Fruit fly (Drosophila melanogaster) S2 (cell line): ENCODE measurements around the gene CG9717.

Source experiments
- CG8478 ChIP-seq: fragments of >200 bp; optimal IDR thresholded peaks from 2 replicates; lab custom pipeline; 2018
- CTCF ChIP-seq, 2 experiments: fragments of >200 bp; optimal IDR thresholded peaks; 2 replicates each; lab custom pipeline; 2018

CG9717 gene

dm6 chr3R:30587196-30587753 is at the start of gene CG9717:
CG9717 (minus strand) TSS chr3R:30587302.
- TF ChIP-seq CG8478 (lab: Kevin White, UChicago): no peak
- no peak for TF ChIP-seq CTCF (optimal IDR thresholded peaks at IDR 0.05; lab: Kevin White, UChicago)

- TF ChIP-seq CTCF (optimal IDR thresholded peaks at IDR 0.05; lab: Kevin White, UChicago) (no peak), CG8478 (lab: Kevin White, UChicago) (no peak)
Observed at dm6 chr3R:30628928-30629327, 41.8 kb upstream of the CG9717 start, which contains the start of gene CG2267. CG2267 (minus strand) TSS chr3R:30629028.

dm6 chr3R:30621806-30622205 is 34.7 kb upstream of the CG9717 start, which contains the start of gene CG44954:
CG44954 (minus strand) TSS chr3R:30621906.
- TF ChIP-seq CTCF (optimal IDR thresholded peaks at IDR 0.05; lab: Kevin White, UChicago) (no peak), CG8478 (lab: Kevin White, UChicago) (no peak)

dm6 chr3R:30617457-30617856 is 30.4 kb upstream of the CG9717 start:
- no peak for TF ChIP-seq CTCF (optimal IDR thresholded peaks at IDR 0.05; lab: Kevin White, UChicago)
- TF ChIP-seq CG8478 (lab: Kevin White, UChicago): no peak

- TF ChIP-seq CG8478 (lab: Kevin White, UChicago) (no peak), CTCF (optimal IDR thresholded peaks at IDR 0.05; lab: Kevin White, UChicago) (no peak)
Observed at dm6 chr3R:30616098-30616857, 29.2 kb upstream of the CG9717 start.

- TF ChIP-seq CG8478 (lab: Kevin White, UChicago) (no peak), CTCF (optimal IDR thresholded peaks at IDR 0.05; lab: Kevin White, UChicago) (no peak)
Observed at dm6 chr3R:30605889-30606288, 18.8 kb upstream of the CG9717 start, which contains the start of gene CG31016. CG31016 (plus strand) TSS chr3R:30606189.

- TF ChIP-seq CG8478 (lab: Kevin White, UChicago) (no peak), CTCF (optimal IDR thresholded peaks at IDR 0.05; lab: Kevin White, UChicago) (no peak)
Observed at dm6 chr3R:30603881-30604280, 16.8 kb upstream of the CG9717 start, which contains the start of gene PH4alphaNE3. PH4alphaNE3 (plus strand) TSS chr3R:30604181.

dm6 chr3R:30601440-30602256 is 14.5 kb upstream of the CG9717 start, which contains the start of the genes CG2246 and CG31021:
CG2246 (minus strand) TSS chr3R:30601489.
CG31021 (plus strand) TSS chr3R:30602206.
- TF ChIP-seq CTCF (optimal IDR thresholded peaks at IDR 0.05; lab: Kevin White, UChicago): peak; percentile 66 to 72
- no peak for TF ChIP-seq CG8478 (lab: Kevin White, UChicago)

dm6 chr3R:30600154-30601009 is 13.3 kb upstream of the CG9717 start:
- TF ChIP-seq CG8478 (lab: Kevin White, UChicago) (no peak), CTCF (optimal IDR thresholded peaks at IDR 0.05; lab: Kevin White, UChicago) (no peak)

dm6 chr3R:30599404-30599980 is 12.4 kb upstream of the CG9717 start:
- TF ChIP-seq CTCF (optimal IDR thresholded peaks at IDR 0.05; lab: Kevin White, UChicago): no peak
- TF ChIP-seq CG8478 (lab: Kevin White, UChicago): no peak

- TF ChIP-seq CTCF (optimal IDR thresholded peaks at IDR 0.05; lab: Kevin White, UChicago): no peak
- TF ChIP-seq CG8478 (lab: Kevin White, UChicago): no peak
Observed at dm6 chr3R:30596704-30597103, 9.6 kb upstream of the CG9717 start, which contains the start of gene CG31019. CG31019 (plus strand) TSS chr3R:30597004.

dm6 chr3R:30592733-30593132 is 5.6 kb upstream of the CG9717 start:
- no peak for TF ChIP-seq CTCF (optimal IDR thresholded peaks at IDR 0.05; lab: Kevin White, UChicago)

- TF ChIP-seq CTCF (optimal IDR thresholded peaks at IDR 0.05; lab: Kevin White, UChicago) (no peak), CG8478 (lab: Kevin White, UChicago) (no peak)
Observed at dm6 chr3R:30590845-30591244, 3.7 kb upstream of the CG9717 start.
